Worm (Caenorhabditis elegans) whole organism, young adult: ENCODE measurements around the gene pcf-11.

ENCODE experiments used
- B0019.2 ChIP-seq: fragments of 200-800 bp; sonication (Bioruptor generic); conservative IDR thresholded peaks from 2 replicates; pipeline ENCODE4 v1.3.6; 2022; ENCODE audit warnings: missing genetic modification reagents, missing genetic modification characterization, missing compliant biosample characterization
- B0035.1 ChIP-seq: sonication (generic microtip); optimal IDR thresholded peaks from 2 replicates; lab custom pipeline; 2016; ENCODE audit warnings: missing genetic modification characterization, mild to moderate bottlenecking, missing compliant biosample characterization, missing genotype, missing genetic modification reagents
- C06A6.2 ChIP-seq: fragments of 200-800 bp; sonication (Bioruptor generic); conservative IDR thresholded peaks from 2 replicates; pipeline ENCODE4 v1.3.6; 2022; ENCODE audit warnings: missing genetic modification characterization, missing compliant biosample characterization
- F10E7.11 ChIP-seq: sonication (generic microtip); optimal IDR thresholded peaks from 2 replicates; lab custom pipeline; 2017; ENCODE audit warnings: mild to moderate bottlenecking, missing genetic modification characterization, moderate library complexity, missing compliant biosample characterization
- F22D6.2 ChIP-seq: sonication (generic microtip); optimal IDR thresholded peaks from 2 replicates; lab custom pipeline; 2016; ENCODE audit warnings: mild to moderate bottlenecking, missing genetic modification characterization, missing compliant biosample characterization
- F49E8.2 ChIP-seq: sonication (generic microtip); optimal IDR thresholded peaks from 3 replicates; lab custom pipeline; 2017; ENCODE audit warnings: missing genetic modification characterization, mild to moderate bottlenecking, missing compliant biosample characterization, antibody characterized with exemption, moderate library complexity; ENCODE audit not compliant: insufficient read depth
- F57A8.1 ChIP-seq: fragments of 200-800 bp; sonication (Bioruptor generic); optimal IDR thresholded peaks from 2 replicates; lab custom pipeline; 2018; ENCODE audit warnings: mild to moderate bottlenecking, missing genetic modification characterization, moderate library complexity, missing compliant biosample characterization
- T07F8.4 ChIP-seq: sonication (generic microtip); optimal IDR thresholded peaks from 2 replicates; lab custom pipeline; 2016; ENCODE audit warnings: mild to moderate bottlenecking, missing genetic modification characterization, moderate library complexity, missing compliant biosample characterization
- Y53F4B.3 ChIP-seq: fragments of 200-800 bp; sonication (Bioruptor generic); IDR thresholded peaks from 2 replicates; pipeline ENCODE4 v1.3.6; 2022; ENCODE audit warnings: missing genetic modification reagents, missing genetic modification characterization, missing compliant biosample characterization
- Y67H2A.10 ChIP-seq: fragments of 200-800 bp; sonication (Bioruptor generic); conservative IDR thresholded peaks from 2 replicates; pipeline ENCODE4 v1.3.6; 2022; ENCODE audit warnings: missing genetic modification reagents, missing genetic modification characterization, missing compliant biosample characterization
- Y79H2A.3 ChIP-seq: fragments of 200-800 bp; sonication (Bioruptor generic); conservative IDR thresholded peaks from 2 replicates; pipeline ENCODE4 v1.3.6; 2022; ENCODE audit warnings: missing genetic modification reagents, missing genetic modification characterization, missing compliant biosample characterization
- Y95B8A.8 ChIP-seq: fragments of 200-800 bp; sonication (Bioruptor generic); IDR thresholded peaks from 2 replicates; pipeline ENCODE4 v1.3.6; 2022; ENCODE audit warnings: missing genetic modification reagents, missing genetic modification characterization, missing compliant biosample characterization
- aptf-2 ChIP-seq: fragments of 200-800 bp; sonication (Bioruptor generic); conservative IDR thresholded peaks from 2 replicates; pipeline ENCODE4 v1.3.6; 2022; ENCODE audit warnings: missing genetic modification reagents, missing genetic modification characterization, missing compliant biosample characterization
- aptf-3 ChIP-seq: fragments of 200-800 bp; sonication (Bioruptor generic); IDR thresholded peaks from 2 replicates; pipeline ENCODE4 v1.3.6; 2022; ENCODE audit warnings: missing genetic modification characterization, missing compliant biosample characterization
- atf-7 ChIP-seq: sonication (generic microtip); optimal IDR thresholded peaks from 2 replicates; lab custom pipeline; 2017; ENCODE audit warnings: mild to moderate bottlenecking, missing genetic modification characterization, missing compliant biosample characterization
- attf-3 ChIP-seq: fragments of 200-800 bp; sonication (Bioruptor generic); conservative IDR thresholded peaks from 2 replicates; pipeline ENCODE4 v1.3.6; 2022; ENCODE audit warnings: missing genetic modification reagents, missing genetic modification characterization, missing compliant biosample characterization
- cebp-2 ChIP-seq: fragments of 200-800 bp; sonication (Bioruptor generic); IDR thresholded peaks from 2 replicates; pipeline ENCODE4 v1.3.6; 2022; ENCODE audit warnings: missing genetic modification characterization, missing compliant biosample characterization
- ceh-40 ChIP-seq: fragments of 200-800 bp; sonication (Bioruptor generic); IDR thresholded peaks from 2 replicates; pipeline ENCODE4 v1.3.6; 2022; ENCODE audit warnings: missing genetic modification characterization, missing compliant biosample characterization
- die-1 ChIP-seq: sonication (generic microtip); optimal IDR thresholded peaks from 2 replicates; lab custom pipeline; 2016; ENCODE audit warnings: missing genotype, mild to moderate bottlenecking, missing genetic modification characterization, missing compliant biosample characterization
- dpl-1 ChIP-seq: fragments of 150-350 bp; optimal IDR thresholded peaks from 2 replicates; lab custom pipeline; 2014; ENCODE audit warnings: missing biosample characterization, missing genetic modification reagents, missing genetic modification characterization
- egl-44 ChIP-seq: fragments of 200-800 bp; sonication (Bioruptor generic); IDR thresholded peaks from 2 replicates; pipeline ENCODE4 v1.3.6; 2022; ENCODE audit warnings: missing genetic modification reagents, missing genetic modification characterization, missing compliant biosample characterization
- egrh-3 ChIP-seq: fragments of 200-800 bp; sonication (Bioruptor generic); IDR thresholded peaks from 2 replicates; pipeline ENCODE4 v1.3.6; 2022; ENCODE audit warnings: missing genetic modification reagents, missing genetic modification characterization, missing compliant biosample characterization
- fkh-3 ChIP-seq: sonication (generic microtip); optimal IDR thresholded peaks from 2 replicates; lab custom pipeline; 2016; ENCODE audit warnings: mild to moderate bottlenecking, missing genetic modification characterization, missing compliant biosample characterization
- hmg-1.2 ChIP-seq: fragments of 200-800 bp; sonication (Bioruptor generic); IDR thresholded peaks from 2 replicates; pipeline ENCODE4 v1.3.6; 2022; ENCODE audit warnings: missing genetic modification reagents, missing genetic modification characterization, missing compliant biosample characterization
- hrde-1 ChIP-seq: sonication (generic microtip); optimal IDR thresholded peaks from 2 replicates; lab custom pipeline; 2016; ENCODE audit warnings: missing genetic modification characterization, mild to moderate bottlenecking, missing compliant biosample characterization, moderate library complexity, missing genotype, missing genetic modification reagents, borderline replicate concordance
- hsf-1 ChIP-seq: fragments of 200-800 bp; sonication (Bioruptor generic); IDR thresholded peaks from 2 replicates; pipeline ENCODE4 v1.3.6; 2022; ENCODE audit warnings: missing genetic modification reagents, missing genetic modification characterization, missing compliant biosample characterization
- lag-1 ChIP-seq: fragments of 200-800 bp; sonication (Bioruptor generic); IDR thresholded peaks from 2 replicates; pipeline ENCODE4 v1.3.6; 2022; ENCODE audit warnings: missing genetic modification reagents, missing genetic modification characterization, missing compliant biosample characterization
- let-526 ChIP-seq: fragments of 200-800 bp; sonication (Bioruptor generic); IDR thresholded peaks from 2 replicates; pipeline ENCODE4 v1.3.6; 2022; ENCODE audit warnings: missing genetic modification reagents, missing genetic modification characterization, missing compliant biosample characterization
- lin-40 ChIP-seq: sonication (generic microtip); optimal IDR thresholded peaks from 2 replicates; lab custom pipeline; 2016; ENCODE audit warnings: missing genetic modification characterization, mild to moderate bottlenecking, missing compliant biosample characterization, missing genotype, missing genetic modification reagents
- lin-54 ChIP-seq: fragments of 200-800 bp; sonication (Bioruptor generic); optimal IDR thresholded peaks from 2 replicates; lab custom pipeline; 2018; ENCODE audit warnings: mild to moderate bottlenecking, missing genetic modification characterization, missing compliant biosample characterization
- lsy-27 ChIP-seq: sonication (generic microtip); optimal IDR thresholded peaks from 2 replicates; lab custom pipeline; 2017; ENCODE audit warnings: missing genetic modification characterization, mild to moderate bottlenecking, missing compliant biosample characterization, antibody characterized with exemption, missing genotype, borderline replicate concordance; ENCODE audit not compliant: insufficient read depth
- madf-10 ChIP-seq: sonication (generic microtip); optimal IDR thresholded peaks from 2 replicates; lab custom pipeline; 2016; ENCODE audit warnings: mild to moderate bottlenecking, missing genetic modification characterization, missing compliant biosample characterization
- madf-8 ChIP-seq: fragments of 200-800 bp; sonication (Bioruptor generic); conservative IDR thresholded peaks from 2 replicates; pipeline ENCODE4 v1.3.6; 2022; ENCODE audit warnings: missing genetic modification reagents, missing genetic modification characterization, missing compliant biosample characterization
- mcd-1 ChIP-seq: fragments of 200-800 bp; sonication (Bioruptor generic); IDR thresholded peaks from 2 replicates; pipeline ENCODE4 v1.3.6; 2022; ENCODE audit warnings: missing genetic modification reagents, missing genetic modification characterization, missing compliant biosample characterization
- nfyb-1 ChIP-seq: fragments of 200-800 bp; sonication (Bioruptor generic); IDR thresholded peaks from 2 replicates; pipeline ENCODE4 v1.3.6; 2022; ENCODE audit warnings: missing genetic modification reagents, missing genetic modification characterization, missing compliant biosample characterization
- nhr-120 ChIP-seq: fragments of 200-800 bp; sonication (Bioruptor generic); IDR thresholded peaks from 2 replicates; pipeline ENCODE4 v1.3.6; 2022; ENCODE audit warnings: missing genetic modification characterization, missing compliant biosample characterization
- nhr-90 ChIP-seq: sonication (generic microtip); optimal IDR thresholded peaks from 2 replicates; lab custom pipeline; 2016; ENCODE audit warnings: missing genotype, mild to moderate bottlenecking, missing genetic modification characterization, missing compliant biosample characterization
- sdz-38 ChIP-seq: sonication (generic microtip); optimal IDR thresholded peaks from 2 replicates; lab custom pipeline; 2016; ENCODE audit warnings: missing genotype, missing genetic modification characterization, missing compliant biosample characterization
- snpc-1.3 ChIP-seq: sonication (generic microtip); optimal IDR thresholded peaks from 2 replicates; lab custom pipeline; 2017; ENCODE audit warnings: missing genetic modification characterization, mild to moderate bottlenecking, missing compliant biosample characterization, antibody characterized with exemption, moderate library complexity, missing genotype, missing genetic modification reagents; ENCODE audit not compliant: insufficient read depth
- snpc-4 ChIP-seq, 5 experiments: fragments of 150-350 bp in 1 of 5; sonication (generic microtip) in 4 of 5; optimal IDR thresholded peaks; 2 replicates each; lab custom pipeline; 2014 to 2018; ENCODE audit warnings: missing genetic modification characterization in 5 of 5, missing biosample characterization in 3 of 5, antibody characterized with exemption in 2 of 5, mild to moderate bottlenecking in 2 of 5, missing compliant biosample characterization in 2 of 5, missing genotype in 2 of 5, moderate library complexity in 2 of 5, missing genetic modification reagents in 1 of 5
- somi-1 ChIP-seq: fragments of 200-800 bp; sonication (Bioruptor generic); optimal IDR thresholded peaks from 2 replicates; lab custom pipeline; 2018; ENCODE audit warnings: mild to moderate bottlenecking, missing genetic modification characterization, missing compliant biosample characterization
- sptf-2 ChIP-seq: fragments of 200-800 bp; sonication (Bioruptor generic); optimal IDR thresholded peaks from 2 replicates; lab custom pipeline; 2018; ENCODE audit warnings: mild to moderate bottlenecking, missing genetic modification characterization, missing compliant biosample characterization
- tbx-9 ChIP-seq: sonication (generic microtip); optimal IDR thresholded peaks from 2 replicates; lab custom pipeline; 2016; ENCODE audit warnings: borderline replicate concordance, missing genetic modification characterization, inconsistent platforms, missing compliant biosample characterization
- unc-62 ChIP-seq: fragments of 150-350 bp; optimal IDR thresholded peaks from 2 replicates; lab custom pipeline; 2014; ENCODE audit warnings: missing biosample characterization, missing genetic modification reagents, missing genetic modification characterization
- zfh-2 ChIP-seq: fragments of 200-800 bp; sonication (Bioruptor generic); conservative IDR thresholded peaks from 2 replicates; pipeline ENCODE4 v1.3.6; 2022; ENCODE audit warnings: missing genetic modification reagents, missing genetic modification characterization, missing compliant biosample characterization
- ztf-18 ChIP-seq: sonication (generic microtip); optimal IDR thresholded peaks from 2 replicates; lab custom pipeline; 2016; ENCODE audit warnings: missing genotype, mild to moderate bottlenecking, missing genetic modification characterization, missing compliant biosample characterization
- ztf-25 ChIP-seq: fragments of 200-800 bp; sonication (Bioruptor generic); IDR thresholded peaks from 2 replicates; pipeline ENCODE4 v1.3.6; 2022; ENCODE audit warnings: missing genetic modification reagents, missing genetic modification characterization, missing compliant biosample characterization

Gene pcf-11

ce11 chrIII:5068675-5069233 lies 44.0 kb downstream of the pcf-11 start, which contains the start of the genes C45G9.11 and C45G9.2 (continued):
- no peak for TF ChIP-seq F10E7.11 (tag; lab: Kevin White, UChicago)
- no peak for TF ChIP-seq cebp-2
- TF ChIP-seq unc-62, result no peak
- TF ChIP-seq atf-7, result no peak
- TF ChIP-seq lin-54 (GFP tag; lab: Kevin White, UChicago), result peak; percentile 83
- TF ChIP-seq aptf-3 (GFP tag; lab: Robert Waterston, UW), result no peak
- TF ChIP-seq Y53F4B.3, result no peak
- TF ChIP-seq nhr-120, result no peak
- TF ChIP-seq hsf-1 (GFP tag; lab: Robert Waterston, UW), result no peak
- no peak for TF ChIP-seq ceh-40 (GFP tag; lab: Robert Waterston, UW)
- TF ChIP-seq dpl-1 (GFP tag; lab: Kevin White, UChicago), result peak; percentile 58
- no peak for TF ChIP-seq zfh-2 (GFP tag; lab: Robert Waterston, UW)
- TF ChIP-seq Y67H2A.10, result peak; percentile 57; the same call in 1 of the 2 replicates
- TF ChIP-seq fkh-3 (tag; lab: Kevin White, UChicago), result no peak
- TF ChIP-seq die-1, result no peak
- TF ChIP-seq snpc-1.3, result no peak
- peak; percentile 36 for TF ChIP-seq madf-8
- TF ChIP-seq nfyb-1, result no peak
- no peak for TF ChIP-seq hmg-1.2 (GFP tag; lab: Robert Waterston, UW)
- no peak for TF ChIP-seq C06A6.2 (GFP tag; lab: Robert Waterston, UW)
- TF ChIP-seq lin-40 (tag; lab: Kevin White, UChicago), result no peak
- TF ChIP-seq F49E8.2 (tag; lab: Kevin White, UChicago), result no peak
- TF ChIP-seq F22D6.2 (tag; lab: Kevin White, UChicago), result no peak
- no peak for TF ChIP-seq sptf-2 (GFP tag; lab: Kevin White, UChicago)
- no peak for TF ChIP-seq lsy-27 (tag; lab: Kevin White, UChicago)
- TF ChIP-seq snpc-4 (GFP tag; optimal IDR thresholded peaks at IDR 0.05; lab: Kevin White, UChicago), result no peak
- peak in 1 of 4 experiments; percentile 45 for TF ChIP-seq snpc-4 (tag; optimal IDR thresholded peaks at IDR 0.05; lab: Kevin White, UChicago)
- no peak for TF ChIP-seq ztf-25
- no peak for TF ChIP-seq B0035.1 (tag; lab: Kevin White, UChicago)
- no peak for TF ChIP-seq T07F8.4 (tag; lab: Kevin White, UChicago)
- TF ChIP-seq ztf-18 (tag; lab: Kevin White, UChicago), result no peak
- no peak for TF ChIP-seq tbx-9 (tag; lab: Kevin White, UChicago)
- TF ChIP-seq somi-1 (GFP tag; lab: Kevin White, UChicago), result no peak
- no peak for TF ChIP-seq Y95B8A.8
- TF ChIP-seq nhr-90 (tag; lab: Kevin White, UChicago), result no peak
- TF ChIP-seq egrh-3 (GFP tag; lab: Robert Waterston, UW), result no peak
- TF ChIP-seq Y79H2A.3 (GFP tag; lab: Robert Waterston, UW), result no peak
- no peak for TF ChIP-seq let-526 (GFP tag; lab: Robert Waterston, UW)
- no peak for TF ChIP-seq aptf-2 (GFP tag; lab: Robert Waterston, UW)
- no peak for TF ChIP-seq madf-10 (tag; lab: Kevin White, UChicago)
- TF ChIP-seq sdz-38 (tag; lab: Kevin White, UChicago), result no peak
- no peak for TF ChIP-seq attf-3 (GFP tag; lab: Robert Waterston, UW)
- no peak for TF ChIP-seq B0019.2
- TF ChIP-seq mcd-1 (GFP tag; lab: Robert Waterston, UW), result no peak; the same call in 1 of the 2 replicates
- no peak for TF ChIP-seq F57A8.1
- no peak for TF ChIP-seq hrde-1
- TF ChIP-seq egl-44 (GFP tag; lab: Robert Waterston, UW), result no peak
- TF ChIP-seq lag-1 (GFP tag; lab: Robert Waterston, UW), result no peak
